Worm (Caenorhabditis elegans) whole organism, L2 larva: ENCODE results near the gene ugt-67.

Source experiments
- ZK546.5 ChIP-seq: sonication (generic microtip); optimal IDR thresholded peaks from 2 replicates; lab custom pipeline; 2017; ENCODE audit warnings: missing biosample characterization, missing genetic modification characterization
- egl-27 ChIP-seq: sonication (generic microtip); optimal IDR thresholded peaks from 3 replicates; lab custom pipeline; 2017; ENCODE audit warnings: missing biosample characterization, missing genetic modification reagents, missing genetic modification characterization
- lsy-2 ChIP-seq, 2 experiments: fragments of 150-350 bp in 1 of 2; sonication (generic microtip) in 1 of 2; optimal IDR thresholded peaks; 2 replicates each; lab custom pipeline; 2014 to 2017; ENCODE audit warnings: missing biosample characterization in 2 of 2, missing genetic modification characterization in 2 of 2
- nhr-11 ChIP-seq: fragments of 150-350 bp; optimal IDR thresholded peaks from 2 replicates; lab custom pipeline; 2014; ENCODE audit warnings: missing biosample characterization, missing genetic modification characterization
- nhr-21 ChIP-seq: fragments of 150-350 bp; optimal IDR thresholded peaks from 2 replicates; lab custom pipeline; 2014; ENCODE audit warnings: missing biosample characterization, missing genetic modification characterization
- nhr-237 ChIP-seq: fragments of 150-350 bp; optimal IDR thresholded peaks from 2 replicates; lab custom pipeline; 2014; ENCODE audit warnings: missing biosample characterization, missing genetic modification characterization
- nhr-77 ChIP-seq: fragments of 150-350 bp; optimal IDR thresholded peaks from 2 replicates; lab custom pipeline; 2014; ENCODE audit warnings: missing biosample characterization, missing genetic modification characterization
- unc-39 ChIP-seq: fragments of 150-350 bp; optimal IDR thresholded peaks from 2 replicates; lab custom pipeline; 2014; ENCODE audit warnings: missing biosample characterization, missing genetic modification characterization
- zag-1 ChIP-seq: fragments of 150-350 bp; optimal IDR thresholded peaks from 2 replicates; lab custom pipeline; 2014; ENCODE audit warnings: missing biosample characterization, missing genetic modification characterization
- ztf-11 ChIP-seq: sonication (generic microtip); optimal IDR thresholded peaks from 2 replicates; lab custom pipeline; 2017; ENCODE audit warnings: missing biosample characterization, missing genetic modification characterization

DNA sequence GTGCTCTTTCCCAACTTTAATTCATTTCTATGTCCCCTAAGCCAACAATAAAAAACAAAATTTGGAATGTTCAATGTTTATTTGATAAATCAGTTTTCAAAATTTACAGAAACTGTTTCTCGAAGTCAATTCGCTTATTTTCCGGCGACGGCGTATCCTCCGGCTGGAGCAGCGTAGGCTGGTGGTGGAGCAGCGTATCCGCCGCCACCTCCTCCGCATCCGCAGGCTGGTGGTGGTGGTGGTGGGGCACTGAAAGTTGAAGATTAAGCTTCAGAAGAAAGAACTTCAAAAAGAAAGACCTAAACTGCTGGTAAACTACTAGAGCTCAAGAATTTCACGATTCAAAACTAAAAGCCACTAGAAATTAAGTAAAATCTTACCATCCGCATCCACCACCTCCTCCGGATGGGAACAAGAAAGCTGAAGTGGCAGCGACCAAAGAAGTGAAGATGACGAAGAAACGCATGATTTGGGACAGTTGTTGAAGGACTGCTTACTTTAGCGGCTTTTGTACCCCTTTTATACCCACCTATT is 17.0 kb downstream of the ugt-67 start, which contains the start of gene C02E7.7:
- TF ChIP-seq nhr-77 (no peak), nhr-237 (tag; lab: Kevin White, UChicago) (no peak), egl-27 (tag; lab: Kevin White, UChicago) (no peak), nhr-21 (no peak), unc-39 (tag; lab: Kevin White, UChicago) (no peak), ztf-11 (no peak), ZK546.5 (tag; lab: Kevin White, UChicago) (no peak), lsy-2 (tag; optimal IDR thresholded peaks at IDR 0.05; lab: Kevin White, UChicago) (no peak), zag-1 (tag; lab: Kevin White, UChicago) (no peak), nhr-11 (tag; lab: Kevin White, UChicago) (no peak)
